Fruit fly (Drosophila melanogaster) whole organism, embryonic: ENCODE measurements around the gene CG34293.

ENCODE experiments used
- BtbVII ChIP-seq: fragments of 200-800 bp; sonication (Bioruptor generic); optimal IDR thresholded peaks from 3 replicates; lab custom pipeline; 2017; ENCODE audit warnings: missing biosample characterization, mild to moderate bottlenecking, missing genetic modification characterization
- CG11504 ChIP-seq: fragments of 200-800 bp; sonication (Bioruptor generic); optimal IDR thresholded peaks from 3 replicates; lab custom pipeline; 2019; ENCODE audit warnings: missing biosample characterization, mild to moderate bottlenecking, missing genetic modification characterization, moderate library complexity
- CG12942 ChIP-seq: fragments of 200-800 bp; sonication (Bioruptor generic); optimal IDR thresholded peaks from 3 replicates; lab custom pipeline; 2016; ENCODE audit warnings: missing biosample characterization, missing genetic modification characterization
- CG15269 ChIP-seq: fragments of 200-800 bp; sonication (Bioruptor generic); optimal IDR thresholded peaks from 2 replicates; lab custom pipeline; 2018; ENCODE audit warnings: missing biosample characterization, mild to moderate bottlenecking, missing genetic modification characterization, moderate library complexity
- CG17361 ChIP-seq: fragments of 200-800 bp; sonication (Bioruptor generic); IDR thresholded peaks from 3 replicates; pipeline ENCODE4 v1.3.6; 2022; ENCODE audit warnings: missing biosample characterization, missing genetic modification characterization
- CG17612 ChIP-seq: fragments of 200-800 bp; sonication (Bioruptor generic); IDR thresholded peaks from 2 replicates; pipeline ENCODE4 v1.3.6; 2022; ENCODE audit warnings: missing biosample characterization, missing genetic modification characterization
- CG17829 ChIP-seq: fragments of 200-800 bp; optimal IDR thresholded peaks from 2 replicates; lab custom pipeline; 2019; ENCODE audit warnings: missing biosample characterization, mild to moderate bottlenecking, missing genetic modification characterization, moderate library complexity
- CG18011 ChIP-seq: fragments of 200-800 bp; sonication (Bioruptor generic); optimal IDR thresholded peaks from 2 replicates; lab custom pipeline; 2017; ENCODE audit warnings: missing biosample characterization, missing genetic modification characterization, mild to moderate bottlenecking, moderate library complexity, missing genotype
- CG1832 ChIP-seq: fragments of 200-800 bp; sonication (Bioruptor generic); optimal IDR thresholded peaks from 2 replicates; lab custom pipeline; 2017; ENCODE audit warnings: missing biosample characterization, mild to moderate bottlenecking, missing genetic modification characterization, inconsistent platforms
- CG2116 ChIP-seq: fragments of 200-800 bp; sonication (Bioruptor generic); optimal IDR thresholded peaks from 3 replicates; lab custom pipeline; 2018; ENCODE audit warnings: missing biosample characterization, mild to moderate bottlenecking, missing genetic modification characterization
- CG2120 ChIP-seq: fragments of 200-800 bp; sonication (Bioruptor generic); optimal IDR thresholded peaks from 3 replicates; lab custom pipeline; 2016; ENCODE audit warnings: missing biosample characterization, missing genetic modification characterization
- CG31365 ChIP-seq: fragments of 200-800 bp; sonication (Bioruptor generic); optimal IDR thresholded peaks from 2 replicates; lab custom pipeline; 2018; ENCODE audit warnings: missing biosample characterization, mild to moderate bottlenecking, missing genetic modification characterization
- CG32767 ChIP-seq: fragments of 200-800 bp; sonication (Bioruptor generic); IDR thresholded peaks from 2 replicates; pipeline ENCODE4 v1.3.6; 2022; ENCODE audit warnings: missing biosample characterization, missing genetic modification characterization
- CG3726 ChIP-seq: fragments of 200-800 bp; sonication (Bioruptor generic); IDR thresholded peaks from 3 replicates; pipeline ENCODE4, ENCODE4 v1.3.6; 2022; ENCODE audit warnings: missing biosample characterization, missing genetic modification characterization
- CG7271 ChIP-seq: fragments of 200-800 bp; sonication (Bioruptor generic); optimal IDR thresholded peaks from 2 replicates; lab custom pipeline; 2018; ENCODE audit warnings: missing biosample characterization, mild to moderate bottlenecking, missing genetic modification characterization, moderate library complexity
- CG8359 ChIP-seq: fragments of 200-800 bp; sonication (Bioruptor generic); optimal IDR thresholded peaks from 2 replicates; lab custom pipeline; 2017; ENCODE audit warnings: missing biosample characterization, mild to moderate bottlenecking, missing genetic modification characterization, borderline replicate concordance
- CG9437 ChIP-seq: fragments of 200-800 bp; sonication (Bioruptor generic); optimal IDR thresholded peaks from 2 replicates; lab custom pipeline; 2018; ENCODE audit warnings: missing biosample characterization, mild to moderate bottlenecking, missing genetic modification characterization
- CHES-1-like ChIP-seq: fragments of 200-800 bp; sonication (Bioruptor generic); optimal IDR thresholded peaks from 2 replicates; lab custom pipeline; 2016; ENCODE audit warnings: missing biosample characterization, missing genetic modification characterization
- Eip74EF ChIP-seq, 2 experiments: fragments of 200-800 bp in 1 of 2; fragments of >200 bp in 1 of 2; sonication (Bioruptor generic) in 1 of 2; optimal IDR thresholded peaks; 2 replicates each; lab custom pipeline; 2017 to 2019; ENCODE audit warnings: missing biosample characterization in 2 of 2, missing genetic modification characterization in 2 of 2, mild to moderate bottlenecking in 1 of 2, moderate library complexity in 1 of 2
- HLH3B ChIP-seq: fragments of 200-800 bp; sonication (Bioruptor generic); IDR thresholded peaks from 2 replicates; pipeline ENCODE4 v1.3.6; 2022; ENCODE audit warnings: missing biosample characterization, missing genetic modification characterization
- Hmr ChIP-seq: fragments of 200-800 bp; sonication (Bioruptor generic); optimal IDR thresholded peaks from 3 replicates; lab custom pipeline; 2017; ENCODE audit warnings: mild to moderate bottlenecking, missing biosample characterization, missing genetic modification reagents, missing genetic modification characterization
- Lhr ChIP-seq: fragments of 200-800 bp; sonication (Bioruptor generic); optimal IDR thresholded peaks from 3 replicates; lab custom pipeline; 2017; ENCODE audit warnings: mild to moderate bottlenecking, missing biosample characterization, missing genetic modification reagents, missing genetic modification characterization
- Mad ChIP-seq: fragments of 200-800 bp; sonication (Bioruptor generic); optimal IDR thresholded peaks from 2 replicates; lab custom pipeline; 2016; ENCODE audit warnings: missing biosample characterization, missing genetic modification characterization
- Myb ChIP-seq: fragments of 200-800 bp; sonication (Bioruptor generic); optimal IDR thresholded peaks from 2 replicates; lab custom pipeline; 2016; ENCODE audit warnings: missing biosample characterization, missing genetic modification characterization
- NFAT ChIP-seq: fragments of 200-800 bp; sonication (Bioruptor generic); IDR thresholded peaks from 2 replicates; pipeline ENCODE4 v1.3.6; 2022; ENCODE audit warnings: missing biosample characterization, missing genetic modification characterization
- Ravus ChIP-seq: fragments of 200-800 bp; sonication (Bioruptor generic); IDR thresholded peaks from 2 replicates; pipeline ENCODE4 v1.3.6; 2022; ENCODE audit warnings: missing biosample characterization, missing genetic modification characterization
- Sox100B ChIP-seq: fragments of 200-800 bp; sonication (Bioruptor generic); optimal IDR thresholded peaks from 3 replicates; lab custom pipeline; 2018; ENCODE audit warnings: missing biosample characterization, mild to moderate bottlenecking, missing genetic modification characterization
- Stat92E ChIP-seq, 3 experiments: fragments of >200 bp in 2 of 3; fragments of 200-800 bp in 1 of 3; sonication (Bioruptor generic) in 1 of 3; optimal IDR thresholded peaks; 2 replicates each; lab custom pipeline; 2017 to 2019; ENCODE audit warnings: missing biosample characterization in 3 of 3, missing genetic modification characterization in 3 of 3, mild to moderate bottlenecking in 1 of 3, moderate library complexity in 1 of 3
- Xbp1 ChIP-seq: fragments of 200-800 bp; sonication (Bioruptor generic); optimal IDR thresholded peaks from 3 replicates; lab custom pipeline; 2016; ENCODE audit warnings: missing biosample characterization, mild to moderate bottlenecking, missing genetic modification characterization
- ap ChIP-seq: fragments of 200-800 bp; sonication (Bioruptor generic); IDR thresholded peaks from 2 replicates; pipeline ENCODE4 v1.3.6; 2022; ENCODE audit warnings: missing biosample characterization, missing genetic modification characterization
- bab2 ChIP-seq: fragments of 200-800 bp; sonication (Bioruptor generic); optimal IDR thresholded peaks from 2 replicates; lab custom pipeline; 2016; ENCODE audit warnings: missing biosample characterization, missing genetic modification characterization
- bbx ChIP-seq: fragments of 200-800 bp; sonication (Bioruptor generic); IDR thresholded peaks from 2 replicates; pipeline ENCODE4 v1.3.6; 2022; ENCODE audit warnings: missing biosample characterization, missing genetic modification characterization; ENCODE audit not compliant: partially characterized antibody
- bigmax ChIP-seq: fragments of 200-800 bp; sonication (Bioruptor generic); optimal IDR thresholded peaks from 2 replicates; lab custom pipeline; 2018; ENCODE audit warnings: missing biosample characterization, mild to moderate bottlenecking, missing genetic modification characterization
- cato ChIP-seq: fragments of 200-800 bp; sonication (Bioruptor generic); optimal IDR thresholded peaks from 2 replicates; lab custom pipeline; 2016; ENCODE audit warnings: missing biosample characterization, missing genetic modification characterization, borderline replicate concordance
- cg ChIP-seq: fragments of 200-800 bp; sonication (Bioruptor generic); optimal IDR thresholded peaks from 3 replicates; lab custom pipeline; 2019; ENCODE audit warnings: missing biosample characterization, mild to moderate bottlenecking, missing genetic modification characterization, moderate library complexity
- emc ChIP-seq: fragments of 200-800 bp; sonication (Bioruptor generic); optimal IDR thresholded peaks from 2 replicates; lab custom pipeline; 2016; ENCODE audit warnings: missing biosample characterization, missing genetic modification characterization
- grau ChIP-seq: fragments of 200-800 bp; optimal IDR thresholded peaks from 3 replicates; lab custom pipeline; 2019; ENCODE audit warnings: missing biosample characterization, mild to moderate bottlenecking, missing genetic modification characterization, moderate library complexity
- lov ChIP-seq, 2 experiments: fragments of 200-800 bp in 1 of 2; fragments of >200 bp in 1 of 2; sonication (Bioruptor generic) in 1 of 2; IDR thresholded peaks in 1 of 2; optimal IDR thresholded peaks in 1 of 2; 2 replicates in 1 of 2; 3 replicates in 1 of 2; pipeline versions ENCODE4 v1.3.6 to Lab custom; 2017 to 2022; ENCODE audit warnings: missing biosample characterization in 1 of 2, missing genetic modification characterization in 1 of 2
- otp ChIP-seq: fragments of 200-800 bp; sonication (Bioruptor generic); IDR thresholded peaks from 3 replicates; pipeline ENCODE4, ENCODE4 v1.3.6; 2022; ENCODE audit warnings: missing biosample characterization, missing genetic modification characterization
- p53 ChIP-seq: fragments of 200-800 bp; sonication (Bioruptor generic); optimal IDR thresholded peaks from 2 replicates; lab custom pipeline; 2016; ENCODE audit warnings: missing biosample characterization, missing genetic modification characterization
- pum ChIP-seq: fragments of 200-800 bp; sonication (Bioruptor generic); optimal IDR thresholded peaks from 2 replicates; lab custom pipeline; 2016; ENCODE audit warnings: missing biosample characterization, missing genetic modification characterization
- repo ChIP-seq: fragments of 200-800 bp; sonication (Bioruptor generic); optimal IDR thresholded peaks from 2 replicates; lab custom pipeline; 2016; ENCODE audit warnings: missing biosample characterization, missing genetic modification characterization
- schlank ChIP-seq: fragments of 200-800 bp; sonication (Bioruptor generic); optimal IDR thresholded peaks from 2 replicates; lab custom pipeline; 2018; ENCODE audit warnings: missing biosample characterization, mild to moderate bottlenecking, missing genetic modification characterization
- sens-2 ChIP-seq: fragments of 200-800 bp; sonication (Bioruptor generic); IDR thresholded peaks from 2 replicates; pipeline ENCODE4 v1.3.6; 2022; ENCODE audit warnings: missing biosample characterization, missing genetic modification characterization
- slp2 ChIP-seq: fragments of 200-800 bp; sonication (Bioruptor generic); optimal IDR thresholded peaks from 2 replicates; lab custom pipeline; 2016; ENCODE audit warnings: missing biosample characterization, missing genetic modification characterization
- unc-4 ChIP-seq: fragments of 200-800 bp; sonication (Bioruptor generic); IDR thresholded peaks from 2 replicates; pipeline ENCODE4 v1.3.6; 2022; ENCODE audit warnings: missing biosample characterization, missing genetic modification characterization; ENCODE audit not compliant: partially characterized antibody
- wor ChIP-seq: fragments of 200-800 bp; sonication (Bioruptor generic); IDR thresholded peaks from 2 replicates; pipeline ENCODE4 v1.3.6; 2022; ENCODE audit warnings: missing biosample characterization, missing genetic modification characterization
- zfh2 ChIP-seq: fragments of 200-800 bp; sonication (Bioruptor generic); optimal IDR thresholded peaks from 2 replicates; lab custom pipeline; 2016; ENCODE audit warnings: missing biosample characterization, missing genetic modification characterization

Gene CG34293

DNA sequence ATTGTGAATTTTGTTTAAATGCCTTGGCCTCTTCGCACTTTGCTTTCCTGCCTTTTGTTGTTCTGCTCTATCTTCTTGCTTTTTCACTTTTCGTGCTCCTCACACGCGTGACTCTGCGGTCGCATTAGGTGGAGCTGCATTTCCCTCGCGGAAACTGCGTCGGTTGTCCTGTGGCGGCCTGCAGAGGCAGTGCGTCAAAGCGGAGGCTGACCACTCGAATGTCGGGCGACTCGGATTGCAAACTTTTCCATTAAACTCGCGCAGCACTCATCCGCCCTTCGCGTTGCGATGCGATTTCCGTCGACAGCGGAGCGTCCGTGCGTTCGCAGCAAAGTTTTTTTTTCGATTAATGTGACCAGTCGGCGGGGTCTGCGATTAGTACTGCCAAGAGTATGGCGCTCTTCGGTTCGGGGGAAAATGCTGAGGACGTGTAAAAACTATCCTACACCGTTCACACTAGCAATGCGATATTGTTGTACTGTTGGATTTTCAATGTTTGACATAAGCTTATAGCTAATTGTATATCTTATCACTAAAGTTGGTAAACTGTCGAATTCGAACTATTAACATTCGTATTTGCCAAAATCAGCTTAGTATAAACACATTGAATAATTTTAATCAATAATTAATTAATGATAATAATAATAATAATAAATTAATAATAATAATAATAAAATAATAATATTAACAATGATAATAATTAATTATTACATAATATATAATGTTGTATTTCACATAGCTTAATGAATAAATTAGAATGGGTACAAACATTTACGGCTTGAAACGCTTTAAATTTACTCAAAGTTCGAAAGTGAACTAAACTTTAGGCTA is 14.5 kb downstream of the CG34293 start, which contains the start of gene CG6051 (continued):
- TF ChIP-seq lov (optimal IDR thresholded peaks at IDR 0.05; lab: Kevin White, UChicago) (no peak), lov (GFP tag; IDR thresholded peaks at IDR 0.05; lab: Robert Waterston, UW) (no peak), CG12942 (GFP tag; lab: Kevin White, UChicago) (peak; percentile 13), bbx (GFP tag; lab: Robert Waterston, UW) (no peak), CHES-1-like (GFP tag; lab: Kevin White, UChicago) (peak; percentile 35), CG9437 (GFP tag; lab: Kevin White, UChicago) (peak; percentile 44), Lhr (GFP tag; lab: Kevin White, UChicago) (no peak), otp (GFP tag; lab: Robert Waterston, UW) (no peak), CG2116 (GFP tag; lab: Kevin White, UChicago) (peak; percentile 28), HLH3B (GFP tag; lab: Robert Waterston, UW) (no peak), sens-2 (GFP tag; lab: Robert Waterston, UW) (no peak), grau (tag; lab: Kevin White, UChicago) (peak; percentile 69), CG11504 (peak; percentile 67), CG17612 (GFP tag; lab: Robert Waterston, UW) (no peak), Eip74EF (GFP tag; optimal IDR thresholded peaks at IDR 0.05; lab: Kevin White, UChicago) (peak in 1 of 2 experiments; percentile 85), NFAT (GFP tag; lab: Robert Waterston, UW) (no peak), Ravus (no peak), Hmr (peak; percentile 54), ap (GFP tag; lab: Robert Waterston, UW) (no peak), CG31365 (tag; lab: Kevin White, UChicago) (peak; percentile 39), pum (GFP tag; lab: Kevin White, UChicago) (peak; percentile 57), CG3726 (no peak), CG8359 (GFP tag; lab: Kevin White, UChicago) (peak; percentile 12), slp2 (peak; percentile 13), BtbVII (GFP tag; lab: Kevin White, UChicago) (peak; percentile 54), CG1832 (peak; percentile 3), Mad (GFP tag; lab: Kevin White, UChicago) (no peak), CG18011 (no peak), p53 (GFP tag; lab: Kevin White, UChicago) (no peak), CG2120 (GFP tag; lab: Kevin White, UChicago) (peak; percentile 69), cato (GFP tag; lab: Kevin White, UChicago) (peak; percentile 3), zfh2 (GFP tag; lab: Kevin White, UChicago) (peak; percentile 36), cg (peak; percentile 57), Stat92E (GFP tag; optimal IDR thresholded peaks at IDR 0.05; lab: Kevin White, UChicago) (peak in 1 of 3 experiments; percentile 77), Xbp1 (GFP tag; lab: Kevin White, UChicago) (peak; percentile 69), CG15269 (peak; percentile 71), schlank (tag; lab: Kevin White, UChicago) (peak; percentile 45), CG17829 (peak; percentile 61), bab2 (GFP tag; lab: Kevin White, UChicago) (peak; percentile 48), wor (GFP tag; lab: Robert Waterston, UW) (no peak), CG7271 (tag; lab: Kevin White, UChicago) (peak; percentile 14), emc (GFP tag; lab: Kevin White, UChicago) (no peak), Myb (GFP tag; lab: Kevin White, UChicago) (peak; percentile 19), unc-4 (GFP tag; lab: Robert Waterston, UW) (no peak), CG17361 (GFP tag; lab: Robert Waterston, UW) (no peak), repo (GFP tag; lab: Kevin White, UChicago) (peak; percentile 33), CG32767 (no peak), bigmax (GFP tag; lab: Kevin White, UChicago) (no peak), Sox100B (peak; percentile 13)
